ENCODE assay signal across 3 fruit fly cellular contexts in the genomic region with DNA sequence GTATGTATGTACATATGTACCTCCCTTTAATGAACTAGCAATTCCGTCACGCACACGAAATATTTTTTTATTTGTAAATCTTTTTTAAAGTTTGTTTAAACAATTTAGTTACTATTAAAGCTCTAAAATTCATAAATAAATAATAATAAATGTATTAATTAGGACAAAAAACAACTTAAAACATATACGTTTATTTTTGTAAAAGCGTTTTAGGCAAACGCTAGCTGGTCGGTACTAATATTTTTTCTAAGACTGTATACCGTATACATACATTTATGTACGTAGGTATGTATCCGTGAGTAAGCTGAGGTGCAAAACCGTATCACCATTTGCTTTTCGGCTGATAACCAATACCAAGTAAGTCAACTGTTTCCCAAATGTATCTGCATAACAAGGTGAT.
TF ChIP-seq lines count a peak whose summit lies in the region.
"Not testable (repeated sequence)": the region's sequence is repeated elsewhere in the genome, so short reads cannot be mapped to it uniquely, and the experiment has no call there.

No protein-coding gene starts in this region.

- not testable (repeated sequence) for TF ChIP-seq CTCF in whole organism, embryonic (GFP tag; optimal IDR thresholded peaks at IDR 0.05; lab: Kevin White, UChicago)

TF ChIP-seq in whole organism, embryonic, 481 proteins besides CTCF, POLR2A, EP300 and RAD21:
- TF ChIP-seq CG11695 (GFP tag; IDR thresholded peaks at IDR 0.05; lab: Robert Waterston, UW) (peak; percentile 66), CG32767 (GFP tag; IDR thresholded peaks at IDR 0.05; lab: Robert Waterston, UW) (peak; percentile 61), CG11696 (GFP tag; IDR thresholded peaks at IDR 0.05; lab: Robert Waterston, UW) (peak; percentile 94), CG14441 (GFP tag; IDR thresholded peaks at IDR 0.05; lab: Robert Waterston, UW) (peak; percentile 37; the same call in 1 of the 2 replicates), slbo (GFP tag; IDR thresholded peaks at IDR 0.05; lab: Robert Waterston, UW) (peak; percentile 33; the same call in 1 of the 2 replicates), Taf1 (GFP tag; IDR thresholded peaks at IDR 0.05; lab: Robert Waterston, UW) (0 out of 2 replicates have a peak, but pooled peaks have one; percentile 28), pan (GFP tag; optimal IDR thresholded peaks at IDR 0.05 in 1 of 2, IDR thresholded peaks at IDR 0.05 in 1 of 2) (peak in 1 of 2 experiments; percentile 5), GATAe (GFP tag; conservative IDR thresholded peaks at IDR 0.05; lab: Robert Waterston, UW) (peak; percentile 50; the same call in 1 of the 2 replicates), row (GFP tag; IDR thresholded peaks at IDR 0.05; lab: Robert Waterston, UW) (peak; percentile 38; the same call in 2 of the 3 replicates), Xrp1 (GFP tag; IDR thresholded peaks at IDR 0.05; lab: Robert Waterston, UW) (peak; percentile 64; the same call in 1 of the 2 replicates), CG14014 (GFP tag; IDR thresholded peaks at IDR 0.05; lab: Robert Waterston, UW) (peak; percentile 37; the same call in 1 of the 2 replicates)
- TF ChIP-seq pan (optimal IDR thresholded peaks at IDR 0.05; lab: Kevin White, UChicago): not testable (repeated sequence)
TF ChIP-seq in whole organism, embryonic: peak in this region for 11; not testable (repeated sequence) for 470.

TF ChIP-seq in whole organism, prepupa, 60 proteins besides CTCF, POLR2A, EP300 and RAD21:
- TF ChIP-seq CG15336 (GFP tag; IDR thresholded peaks at IDR 0.05; lab: Robert Waterston, UW): peak; percentile 45; the same call in 1 of the 2 replicates
TF ChIP-seq in whole organism, prepupa: peak in this region for 1; not testable (repeated sequence) for 59.

TF ChIP-seq in whole organism, pupa, 21 proteins besides CTCF, POLR2A, EP300 and RAD21:
- TF ChIP-seq CG32121 (GFP tag; IDR thresholded peaks at IDR 0.05; lab: Robert Waterston, UW): peak; percentile 53; the same call in 1 of the 2 replicates
TF ChIP-seq in whole organism, pupa: peak in this region for 1; not testable (repeated sequence) for 20.
